Worm (Caenorhabditis elegans) whole organism, young adult: ENCODE data around the gene F54F7.10.
A peak's percentile ranks its signal among the peaks of the same experiment; 100 is the strongest.

Source experiments
- B0019.2 ChIP-seq: fragments of 200-800 bp; sonication (Bioruptor generic); conservative IDR thresholded peaks from 2 replicates; pipeline ENCODE4 v1.3.6; 2022; ENCODE audit warnings: missing genetic modification reagents, missing genetic modification characterization, missing compliant biosample characterization
- B0336.3 ChIP-seq: fragments of 200-800 bp; sonication (Bioruptor generic); IDR thresholded peaks from 2 replicates; pipeline ENCODE4 v1.3.6; 2022; ENCODE audit warnings: missing genetic modification characterization, missing compliant biosample characterization
- C06A6.2 ChIP-seq: fragments of 200-800 bp; sonication (Bioruptor generic); conservative IDR thresholded peaks from 2 replicates; pipeline ENCODE4 v1.3.6; 2022; ENCODE audit warnings: missing genetic modification characterization, missing compliant biosample characterization
- D2030.7 ChIP-seq: fragments of 200-800 bp; sonication (Bioruptor generic); IDR thresholded peaks from 2 replicates; pipeline ENCODE4 v1.3.6; 2022; ENCODE audit warnings: missing genetic modification reagents, missing genetic modification characterization, missing compliant biosample characterization
- F33H1.4 ChIP-seq: fragments of 200-800 bp; sonication (Bioruptor generic); IDR thresholded peaks from 2 replicates; pipeline ENCODE4 v1.3.6; 2022; ENCODE audit warnings: missing genetic modification reagents, missing genetic modification characterization, missing compliant biosample characterization
- F39B2.1 ChIP-seq: fragments of 200-800 bp; sonication (Bioruptor generic); IDR thresholded peaks from 2 replicates; pipeline ENCODE4 v1.3.6; 2022; ENCODE audit warnings: missing genetic modification reagents, missing genetic modification characterization, missing compliant biosample characterization
- F57A8.1 ChIP-seq: fragments of 200-800 bp; sonication (Bioruptor generic); optimal IDR thresholded peaks from 2 replicates; lab custom pipeline; 2018; ENCODE audit warnings: mild to moderate bottlenecking, missing genetic modification characterization, moderate library complexity, missing compliant biosample characterization
- F57C9.4 ChIP-seq: sonication (generic microtip); optimal IDR thresholded peaks from 2 replicates; lab custom pipeline; 2017; ENCODE audit warnings: mild to moderate bottlenecking, missing genetic modification characterization, missing compliant biosample characterization
- T26A5.8 ChIP-seq: sonication (generic microtip); optimal IDR thresholded peaks from 2 replicates; lab custom pipeline; 2016; ENCODE audit warnings: missing genetic modification characterization, missing compliant biosample characterization
- Y56A3A.18 ChIP-seq: fragments of 200-800 bp; sonication (Bioruptor generic); IDR thresholded peaks from 2 replicates; pipeline ENCODE4 v1.3.6; 2022; ENCODE audit warnings: missing genetic modification reagents, missing genetic modification characterization, missing compliant biosample characterization
- Y95B8A.8 ChIP-seq: fragments of 200-800 bp; sonication (Bioruptor generic); IDR thresholded peaks from 2 replicates; pipeline ENCODE4 v1.3.6; 2022; ENCODE audit warnings: missing genetic modification reagents, missing genetic modification characterization, missing compliant biosample characterization
- aptf-3 ChIP-seq: fragments of 200-800 bp; sonication (Bioruptor generic); IDR thresholded peaks from 2 replicates; pipeline ENCODE4 v1.3.6; 2022; ENCODE audit warnings: missing genetic modification characterization, missing compliant biosample characterization
- athp-1 ChIP-seq: sonication (generic microtip); optimal IDR thresholded peaks from 2 replicates; lab custom pipeline; 2017; ENCODE audit warnings: mild to moderate bottlenecking, missing genetic modification characterization, missing compliant biosample characterization
- attf-6 ChIP-seq: fragments of 200-800 bp; sonication (Bioruptor generic); IDR thresholded peaks from 2 replicates; pipeline ENCODE4 v1.3.6; 2022; ENCODE audit warnings: missing genetic modification reagents, missing genetic modification characterization, missing compliant biosample characterization
- bed-1 ChIP-seq: fragments of 200-800 bp; sonication (Bioruptor generic); IDR thresholded peaks from 2 replicates; pipeline ENCODE4 v1.3.6; 2022; ENCODE audit warnings: missing genetic modification reagents, missing genetic modification characterization, missing compliant biosample characterization
- cebp-2 ChIP-seq: fragments of 200-800 bp; sonication (Bioruptor generic); IDR thresholded peaks from 2 replicates; pipeline ENCODE4 v1.3.6; 2022; ENCODE audit warnings: missing genetic modification characterization, missing compliant biosample characterization
- ceh-27 ChIP-seq: fragments of 200-800 bp; sonication (Bioruptor generic); optimal IDR thresholded peaks from 2 replicates; lab custom pipeline; 2018; ENCODE audit warnings: mild to moderate bottlenecking, missing genetic modification characterization, moderate library complexity, missing compliant biosample characterization
- ceh-79 ChIP-seq: sonication (generic microtip); optimal IDR thresholded peaks from 2 replicates; lab custom pipeline; 2017; ENCODE audit warnings: mild to moderate bottlenecking, missing genetic modification characterization, missing compliant biosample characterization
- chd-7 ChIP-seq: sonication (generic microtip); optimal IDR thresholded peaks from 2 replicates; lab custom pipeline; 2016; ENCODE audit warnings: mild to moderate bottlenecking, missing genetic modification characterization, moderate library complexity, missing compliant biosample characterization
- dpff-1 ChIP-seq: sonication (generic microtip); optimal IDR thresholded peaks from 2 replicates; lab custom pipeline; 2017; ENCODE audit warnings: mild to moderate bottlenecking, missing genetic modification characterization, missing compliant biosample characterization
- egrh-3 ChIP-seq: fragments of 200-800 bp; sonication (Bioruptor generic); IDR thresholded peaks from 2 replicates; pipeline ENCODE4 v1.3.6; 2022; ENCODE audit warnings: missing genetic modification reagents, missing genetic modification characterization, missing compliant biosample characterization
- ets-4 ChIP-seq: fragments of 200-800 bp; sonication (Bioruptor generic); optimal IDR thresholded peaks from 2 replicates; lab custom pipeline; 2018; ENCODE audit warnings: mild to moderate bottlenecking, missing genetic modification characterization, missing compliant biosample characterization
- hlh-26 ChIP-seq: fragments of 200-800 bp; sonication (Bioruptor generic); conservative IDR thresholded peaks from 2 replicates; pipeline ENCODE4 v1.3.6; 2022; ENCODE audit warnings: missing genetic modification reagents, missing genetic modification characterization, missing compliant biosample characterization
- hmg-1.2 ChIP-seq: fragments of 200-800 bp; sonication (Bioruptor generic); IDR thresholded peaks from 2 replicates; pipeline ENCODE4 v1.3.6; 2022; ENCODE audit warnings: missing genetic modification reagents, missing genetic modification characterization, missing compliant biosample characterization
- hmg-20 ChIP-seq: fragments of 200-800 bp; sonication (Bioruptor generic); IDR thresholded peaks from 2 replicates; pipeline ENCODE4 v1.3.6; 2022; ENCODE audit warnings: missing genetic modification reagents, missing genetic modification characterization, missing compliant biosample characterization
- lin-40 ChIP-seq: sonication (generic microtip); optimal IDR thresholded peaks from 2 replicates; lab custom pipeline; 2016; ENCODE audit warnings: missing genetic modification characterization, mild to moderate bottlenecking, missing compliant biosample characterization, missing genotype, missing genetic modification reagents
- madf-10 ChIP-seq: sonication (generic microtip); optimal IDR thresholded peaks from 2 replicates; lab custom pipeline; 2016; ENCODE audit warnings: mild to moderate bottlenecking, missing genetic modification characterization, missing compliant biosample characterization
- madf-6 ChIP-seq: fragments of 200-800 bp; sonication (Bioruptor generic); IDR thresholded peaks from 2 replicates; pipeline ENCODE4 v1.3.6; 2022; ENCODE audit warnings: missing genetic modification reagents, missing genetic modification characterization, missing compliant biosample characterization
- mxl-1 ChIP-seq: sonication (generic microtip); optimal IDR thresholded peaks from 2 replicates; lab custom pipeline; 2016; ENCODE audit warnings: missing genetic modification characterization, missing compliant biosample characterization
- nhr-120 ChIP-seq: fragments of 200-800 bp; sonication (Bioruptor generic); IDR thresholded peaks from 2 replicates; pipeline ENCODE4 v1.3.6; 2022; ENCODE audit warnings: missing genetic modification characterization, missing compliant biosample characterization
- nhr-27 ChIP-seq: fragments of 200-800 bp; sonication (Bioruptor generic); optimal IDR thresholded peaks from 2 replicates; lab custom pipeline; 2018; ENCODE audit warnings: mild to moderate bottlenecking, missing genetic modification characterization, moderate library complexity, missing compliant biosample characterization
- nhr-80 ChIP-seq: sonication (generic microtip); optimal IDR thresholded peaks from 2 replicates; lab custom pipeline; 2016; ENCODE audit warnings: missing genetic modification characterization, missing compliant biosample characterization
- pbrm-1 ChIP-seq: fragments of 200-800 bp; sonication (Bioruptor generic); IDR thresholded peaks from 2 replicates; pipeline ENCODE4 v1.3.6; 2022; ENCODE audit warnings: missing genetic modification reagents, missing genetic modification characterization, missing compliant biosample characterization
- pha-4 ChIP-seq: fragments of 150-350 bp; sonication (generic microtip); optimal IDR thresholded peaks from 2 replicates; lab custom pipeline; 2014; ENCODE audit warnings: missing biosample characterization, missing genetic modification reagents, missing genetic modification characterization
- rcor-1 ChIP-seq: fragments of 200-800 bp; sonication (Bioruptor generic); IDR thresholded peaks from 2 replicates; pipeline ENCODE4 v1.3.6; 2022; ENCODE audit warnings: missing genetic modification reagents, missing genetic modification characterization, missing compliant biosample characterization
- repo-1 ChIP-seq: sonication (generic microtip); optimal IDR thresholded peaks from 2 replicates; lab custom pipeline; 2017; ENCODE audit warnings: mild to moderate bottlenecking, missing genetic modification characterization, missing compliant biosample characterization
- rpc-1 ChIP-seq, 2 experiments: fragments of 150-350 bp in 1 of 2; sonication (generic microtip) in 1 of 2; optimal IDR thresholded peaks; 2 replicates each; lab custom pipeline; 2014 to 2018; ENCODE audit warnings: missing biosample characterization in 1 of 2, missing genetic modification characterization in 1 of 2, missing genetic modification reagents in 1 of 2, missing genotype in 1 of 2
- sdz-38 ChIP-seq: sonication (generic microtip); optimal IDR thresholded peaks from 2 replicates; lab custom pipeline; 2016; ENCODE audit warnings: missing genotype, missing genetic modification characterization, missing compliant biosample characterization
- sptf-2 ChIP-seq: fragments of 200-800 bp; sonication (Bioruptor generic); optimal IDR thresholded peaks from 2 replicates; lab custom pipeline; 2018; ENCODE audit warnings: mild to moderate bottlenecking, missing genetic modification characterization, missing compliant biosample characterization
- tbp1 ChIP-seq: fragments of 200-800 bp; sonication (Bioruptor generic); optimal IDR thresholded peaks from 2 replicates; lab custom pipeline; 2018; ENCODE audit warnings: mild to moderate bottlenecking, missing genetic modification characterization, missing compliant biosample characterization
- unc-130 ChIP-seq: sonication (generic microtip); optimal IDR thresholded peaks from 2 replicates; lab custom pipeline; 2016; ENCODE audit warnings: missing genetic modification reagents, missing genetic modification characterization, missing compliant biosample characterization
- unc-62 ChIP-seq: fragments of 150-350 bp; optimal IDR thresholded peaks from 2 replicates; lab custom pipeline; 2014; ENCODE audit warnings: missing biosample characterization, missing genetic modification reagents, missing genetic modification characterization
- zfh-2 ChIP-seq: fragments of 200-800 bp; sonication (Bioruptor generic); conservative IDR thresholded peaks from 2 replicates; pipeline ENCODE4 v1.3.6; 2022; ENCODE audit warnings: missing genetic modification reagents, missing genetic modification characterization, missing compliant biosample characterization
- ztf-26 ChIP-seq: sonication (generic microtip); optimal IDR thresholded peaks from 2 replicates; lab custom pipeline; 2017; ENCODE audit warnings: missing genetic modification characterization, missing compliant biosample characterization
- ztf-3 ChIP-seq: fragments of 200-800 bp; sonication (Bioruptor generic); optimal IDR thresholded peaks from 2 replicates; lab custom pipeline; 2018; ENCODE audit warnings: mild to moderate bottlenecking, missing genetic modification characterization, missing compliant biosample characterization

F54F7.10 gene

DNA sequence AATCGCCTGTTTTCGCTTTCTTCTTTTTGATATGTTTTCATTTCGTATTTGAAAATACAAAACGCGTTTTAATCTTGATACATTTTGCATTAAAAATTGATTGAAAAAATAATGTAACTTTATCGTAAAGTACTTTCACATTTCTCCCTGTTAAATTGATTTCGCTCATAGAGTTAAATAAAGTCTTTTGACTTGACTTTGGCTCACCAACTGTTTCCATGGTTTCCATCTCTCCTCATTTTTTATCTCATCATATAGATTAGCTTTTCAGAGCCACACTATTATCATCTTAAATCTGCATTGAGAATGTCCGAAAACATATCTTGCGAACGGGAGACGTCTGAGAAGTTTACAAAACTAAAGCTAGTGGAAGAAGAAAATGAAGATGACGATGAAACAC is at the start of gene F54F7.10:
Gene F54F7.10 (plus strand): TSS at position 301 of the 400 bp plus-strand sequence.
- TF ChIP-seq F57C9.4 (tag; lab: Kevin White, UChicago) (no peak), repo-1 (no peak), lin-40 (no peak), madf-10 (tag; lab: Kevin White, UChicago) (no peak), attf-6 (GFP tag; lab: Robert Waterston, UW) (no peak), cebp-2 (GFP tag; lab: Robert Waterston, UW) (no peak), sdz-38 (tag; lab: Kevin White, UChicago) (no peak), dpff-1 (tag; lab: Kevin White, UChicago) (no peak), Y56A3A.18 (GFP tag; lab: Robert Waterston, UW) (no peak), F33H1.4 (GFP tag; lab: Robert Waterston, UW) (no peak), nhr-27 (tag; lab: Kevin White, UChicago) (no peak), sptf-2 (GFP tag; lab: Kevin White, UChicago) (no peak)

DNA sequence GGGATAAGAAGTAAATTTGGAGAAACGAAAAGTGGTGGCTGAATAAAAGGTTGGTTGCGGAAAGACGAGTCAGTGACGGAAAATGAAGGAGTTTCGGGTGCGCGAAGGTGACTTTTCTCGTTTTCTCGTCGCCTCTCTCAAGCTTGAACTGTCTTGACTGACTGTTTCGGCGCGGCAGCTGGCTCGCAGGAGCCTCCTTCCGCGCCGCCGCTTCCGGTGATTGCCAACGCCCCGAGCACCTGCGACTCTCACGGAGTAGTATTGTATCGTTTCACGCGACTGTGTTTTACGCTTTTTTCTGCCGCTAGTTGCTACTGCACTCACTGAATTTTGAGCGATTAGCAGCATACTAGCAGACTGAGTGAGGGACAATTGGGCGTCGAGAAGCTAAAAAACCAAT is 48.7 kb upstream of the F54F7.10 start, which contains the start of gene C34E11.2:
Gene C34E11.2 (minus strand): TSS at position 84 of the 400 bp plus-strand sequence.
- peak; percentile 88 for TF ChIP-seq zfh-2 (GFP tag; lab: Robert Waterston, UW)
- no peak for TF ChIP-seq F57A8.1 (GFP tag; lab: Kevin White, UChicago)
- TF ChIP-seq egrh-3 (GFP tag; lab: Robert Waterston, UW), result peak; percentile 59; the same call in 1 of the 2 replicates

ce11 chrX:11816825-11817224 is 46.6 kb upstream of the F54F7.10 start:
- TF ChIP-seq aptf-3 (GFP tag; lab: Robert Waterston, UW) (no peak), sdz-38 (tag; lab: Kevin White, UChicago) (no peak), ceh-79 (tag; lab: Kevin White, UChicago) (no peak), bed-1 (no peak), Y95B8A.8 (GFP tag; lab: Robert Waterston, UW) (no peak), nhr-120 (GFP tag; lab: Robert Waterston, UW) (no peak), T26A5.8 (tag; lab: Kevin White, UChicago) (no peak), nhr-80 (tag; lab: Kevin White, UChicago) (no peak), rpc-1 (optimal IDR thresholded peaks at IDR 0.05; lab: Kevin White, UChicago) (no peak), rpc-1 (tag; optimal IDR thresholded peaks at IDR 0.05; lab: Kevin White, UChicago) (no peak), mxl-1 (tag; lab: Kevin White, UChicago) (no peak), unc-130 (no peak), unc-62 (GFP tag; lab: Kevin White, UChicago) (no peak), hmg-20 (GFP tag; lab: Robert Waterston, UW) (no peak), pbrm-1 (no peak), F57C9.4 (tag; lab: Kevin White, UChicago) (no peak), D2030.7 (GFP tag; lab: Robert Waterston, UW) (no peak)

DNA sequence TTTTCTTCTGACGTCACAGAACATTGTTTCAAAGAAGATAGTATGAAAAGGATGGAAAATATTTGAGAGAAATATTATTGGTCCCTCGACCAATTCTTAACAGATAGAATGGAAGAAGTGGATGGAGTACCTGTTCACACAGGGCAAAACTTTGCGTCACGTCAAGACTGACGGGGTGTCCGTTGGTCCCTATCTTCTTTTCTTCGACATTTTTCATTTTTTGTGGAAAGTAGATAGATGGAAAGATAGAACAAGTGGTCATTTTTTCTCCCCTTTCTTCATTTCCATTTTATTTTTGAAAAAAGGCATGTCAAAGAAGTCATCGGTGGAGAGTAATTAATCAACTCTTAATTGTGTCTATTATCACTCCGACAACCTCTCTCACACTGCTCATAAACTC is 44.7 kb upstream of the F54F7.10 start:
- TF ChIP-seq pha-4 (tag; lab: Kevin White, UChicago), result no peak
- no peak for TF ChIP-seq Y95B8A.8 (GFP tag; lab: Robert Waterston, UW)
- TF ChIP-seq ztf-3, result no peak
- no peak for TF ChIP-seq madf-10 (tag; lab: Kevin White, UChicago)
- no peak for TF ChIP-seq tbp1 (GFP tag; lab: Kevin White, UChicago)
- no peak for TF ChIP-seq rcor-1 (GFP tag; lab: Robert Waterston, UW)
- TF ChIP-seq hmg-1.2 (GFP tag; lab: Robert Waterston, UW), result no peak
- no peak for TF ChIP-seq athp-1 (tag; lab: Kevin White, UChicago)
- no peak for TF ChIP-seq hlh-26
- TF ChIP-seq F39B2.1 (GFP tag; lab: Robert Waterston, UW), result no peak
- no peak for TF ChIP-seq ztf-26 (tag; lab: Kevin White, UChicago)
- TF ChIP-seq chd-7 (tag; lab: Kevin White, UChicago), result no peak
- TF ChIP-seq ets-4 (GFP tag; lab: Kevin White, UChicago), result no peak
- TF ChIP-seq madf-6 (GFP tag; lab: Robert Waterston, UW), result no peak
- no peak for TF ChIP-seq C06A6.2 (GFP tag; lab: Robert Waterston, UW)
- TF ChIP-seq B0019.2 (GFP tag; lab: Robert Waterston, UW), result no peak
- TF ChIP-seq B0336.3 (GFP tag; lab: Robert Waterston, UW), result no peak
- TF ChIP-seq ceh-27 (GFP tag; lab: Kevin White, UChicago), result no peak
